Worm (Caenorhabditis elegans) whole organism, early embryonic: ENCODE measurements around the gene F59B10.2.

Experiments used
- F13C5.2 ChIP-seq: sonication (generic microtip); optimal IDR thresholded peaks from 2 replicates; lab custom pipeline; 2017; ENCODE audit warnings: mild to moderate bottlenecking, missing genetic modification characterization, inconsistent platforms, missing compliant biosample characterization
- aly-1 ChIP-seq: sonication (generic microtip); optimal IDR thresholded peaks from 2 replicates; lab custom pipeline; 2016; ENCODE audit warnings: missing genetic modification characterization, missing compliant biosample characterization
- ama-1 ChIP-seq: fragments of 150-350 bp; optimal IDR thresholded peaks from 2 replicates; lab custom pipeline; 2014
- ceh-13 ChIP-seq: fragments of 200-800 bp; sonication (Bioruptor generic); optimal IDR thresholded peaks from 2 replicates; lab custom pipeline; 2018; ENCODE audit warnings: mild to moderate bottlenecking, missing genetic modification characterization, missing compliant biosample characterization
- ceh-36 ChIP-seq: sonication (generic microtip); optimal IDR thresholded peaks from 2 replicates; lab custom pipeline; 2016; ENCODE audit warnings: missing genetic modification characterization, inconsistent platforms, missing compliant biosample characterization
- ets-7 ChIP-seq: sonication (generic microtip); optimal IDR thresholded peaks from 2 replicates; lab custom pipeline; 2016; ENCODE audit warnings: missing genotype, missing genetic modification characterization, missing compliant biosample characterization
- flt-1 ChIP-seq: fragments of 200-800 bp; sonication (Bioruptor generic); IDR thresholded peaks from 2 replicates; pipeline ENCODE4 v1.3.6; 2022; ENCODE audit warnings: missing genetic modification characterization, missing compliant biosample characterization
- hmg-4 ChIP-seq: fragments of 200-800 bp; sonication (Bioruptor generic); optimal IDR thresholded peaks from 2 replicates; lab custom pipeline; 2018; ENCODE audit warnings: mild to moderate bottlenecking, missing genetic modification characterization, missing compliant biosample characterization
- hnd-1 ChIP-seq: sonication (generic microtip); optimal IDR thresholded peaks from 2 replicates; lab custom pipeline; 2016; ENCODE audit warnings: missing genetic modification characterization, missing compliant biosample characterization
- pes-1 ChIP-seq: fragments of 200-800 bp; sonication (Bioruptor generic); IDR thresholded peaks from 2 replicates; pipeline ENCODE4 v1.3.6; 2022; ENCODE audit warnings: missing genetic modification reagents, missing genetic modification characterization, missing compliant biosample characterization
- tbx-11 ChIP-seq: fragments of 200-800 bp; sonication (Bioruptor generic); IDR thresholded peaks from 2 replicates; pipeline ENCODE4 v1.3.6; 2022; ENCODE audit warnings: missing genetic modification characterization, missing compliant biosample characterization
- tra-4 ChIP-seq: sonication (generic microtip); optimal IDR thresholded peaks from 2 replicates; lab custom pipeline; 2017; ENCODE audit warnings: missing genetic modification characterization, missing compliant biosample characterization

ce11 chrII:10505949-10506348, 3.7 kb downstream of the F59B10.2 start:
- TF ChIP-seq ama-1 (lab: Kevin White, UChicago) (no peak), ceh-36 (tag; lab: Kevin White, UChicago) (no peak), hmg-4 (GFP tag; lab: Kevin White, UChicago) (peak; percentile 18), tbx-11 (no peak), flt-1 (GFP tag; lab: Robert Waterston, UW) (no peak), pes-1 (GFP tag; lab: Robert Waterston, UW) (no peak), aly-1 (tag; lab: Kevin White, UChicago) (no peak), ets-7 (tag; lab: Kevin White, UChicago) (no peak), ceh-13 (GFP tag; lab: Kevin White, UChicago) (no peak), F13C5.2 (tag; lab: Kevin White, UChicago) (no peak), hnd-1 (tag; lab: Kevin White, UChicago) (no peak), tra-4 (no peak)
